Worm (Caenorhabditis elegans): Measurements from ENCODE around the gene T12B5.14.

- TF ChIP-seq ama-1 (optimal IDR thresholded peaks at IDR 0.05) (no peak), lin-39 (tag; optimal IDR thresholded peaks at IDR 0.05) (no peak), elt-1 (tag; optimal IDR thresholded peaks at IDR 0.05) (no peak), ceh-82 (tag; optimal IDR thresholded peaks at IDR 0.05) (no peak), nhr-25 (tag; optimal IDR thresholded peaks at IDR 0.05) (no peak), F13H6.1 (tag; optimal IDR thresholded peaks at IDR 0.05) (no peak), snpc-4 (tag; optimal IDR thresholded peaks at IDR 0.05) (no peak), dmd-4 (tag; optimal IDR thresholded peaks at IDR 0.05) (no peak), nhr-12 (tag; optimal IDR thresholded peaks at IDR 0.05) (no peak)
These were observed 43.9 kb upstream of the T12B5.14 start, which contains the start of the genes F23H11.5 and bra-2 for ce11 chrIII:910540-911311.

All from whole organism, L2 larva.